Worm (Caenorhabditis elegans) whole organism, L3 larva: Measurements from ENCODE around the gene Y47D7A.9.

Experiments used
- ZK546.5 ChIP-seq: sonication (generic microtip); optimal IDR thresholded peaks from 2 replicates; lab custom pipeline; 2017; ENCODE audit warnings: missing biosample characterization, missing genetic modification characterization
- aly-2 ChIP-seq: fragments of 150-350 bp; optimal IDR thresholded peaks from 2 replicates; lab custom pipeline; 2014; ENCODE audit warnings: missing biosample characterization, missing genetic modification characterization
- ama-1 ChIP-seq: fragments of 150-350 bp; optimal IDR thresholded peaks from 2 replicates; lab custom pipeline; 2018
- ceh-82 ChIP-seq: fragments of 150-350 bp; optimal IDR thresholded peaks from 2 replicates; lab custom pipeline; 2014; ENCODE audit warnings: missing biosample characterization, missing genetic modification characterization
- ceh-9 ChIP-seq: sonication (generic microtip); optimal IDR thresholded peaks from 2 replicates; lab custom pipeline; 2018; ENCODE audit warnings: missing biosample characterization, missing genetic modification characterization
- daf-12 ChIP-seq: fragments of 150-350 bp; optimal IDR thresholded peaks from 2 replicates; lab custom pipeline; 2014; ENCODE audit warnings: missing biosample characterization, missing genetic modification reagents, missing genetic modification characterization
- egl-27 ChIP-seq: sonication (generic microtip); optimal IDR thresholded peaks from 4 replicates; lab custom pipeline; 2017; ENCODE audit warnings: missing biosample characterization, missing genetic modification reagents, missing genetic modification characterization
- egl-5 ChIP-seq: fragments of 150-350 bp; optimal IDR thresholded peaks from 2 replicates; lab custom pipeline; 2017; ENCODE audit warnings: missing biosample characterization, missing genetic modification reagents, missing genetic modification characterization, inconsistent platforms
- elt-1 ChIP-seq: fragments of 150-350 bp; optimal IDR thresholded peaks from 2 replicates; lab custom pipeline; 2014; ENCODE audit warnings: missing biosample characterization, missing genetic modification characterization
- elt-2 ChIP-seq: sonication (generic microtip); optimal IDR thresholded peaks from 2 replicates; lab custom pipeline; 2016; ENCODE audit warnings: missing genetic modification reagents, mild to moderate bottlenecking, missing genetic modification characterization, missing compliant biosample characterization
- elt-3 ChIP-seq, 3 experiments: fragments of 150-350 bp in 1 of 3; sonication (generic microtip) in 2 of 3; optimal IDR thresholded peaks; 2 replicates in 2 of 3; 4 replicates in 1 of 3; lab custom pipeline; 2014 to 2017; ENCODE audit warnings: missing biosample characterization in 3 of 3, missing genetic modification characterization in 3 of 3
- fkh-10 ChIP-seq: sonication (generic microtip); optimal IDR thresholded peaks from 2 replicates; lab custom pipeline; 2017; ENCODE audit warnings: missing biosample characterization, missing genetic modification reagents, missing genetic modification characterization
- fkh-2 ChIP-seq: fragments of 150-350 bp; optimal IDR thresholded peaks from 2 replicates; lab custom pipeline; 2014; ENCODE audit warnings: missing biosample characterization, missing genetic modification reagents, missing genetic modification characterization
- fos-1 ChIP-seq: fragments of 150-350 bp; optimal IDR thresholded peaks from 2 replicates; lab custom pipeline; 2014; ENCODE audit warnings: missing biosample characterization, missing genetic modification characterization
- lin-15B ChIP-seq: fragments of 150-350 bp; optimal IDR thresholded peaks from 2 replicates; lab custom pipeline; 2014; ENCODE audit warnings: missing biosample characterization, missing genetic modification characterization
- lin-39 ChIP-seq: fragments of 150-350 bp; optimal IDR thresholded peaks from 2 replicates; lab custom pipeline; 2018; ENCODE audit warnings: missing biosample characterization, missing genetic modification reagents, missing genetic modification characterization
- lsy-12 ChIP-seq: sonication (generic microtip); optimal IDR thresholded peaks from 2 replicates; lab custom pipeline; 2016; ENCODE audit warnings: mild to moderate bottlenecking, missing genetic modification characterization, missing compliant biosample characterization
- mdl-1 ChIP-seq: fragments of 150-350 bp; optimal IDR thresholded peaks from 2 replicates; lab custom pipeline; 2014; ENCODE audit warnings: missing biosample characterization, missing genetic modification characterization
- nfya-1 ChIP-seq: sonication (generic microtip); optimal IDR thresholded peaks from 2 replicates; lab custom pipeline; 2017; ENCODE audit warnings: missing genetic modification characterization, mild to moderate bottlenecking, missing compliant biosample characterization, antibody characterized with exemption, moderate library complexity; ENCODE audit not compliant: insufficient read depth
- nhr-11 ChIP-seq: fragments of 150-350 bp; optimal IDR thresholded peaks from 2 replicates; lab custom pipeline; 2014; ENCODE audit warnings: missing biosample characterization, missing genetic modification characterization
- nhr-12 ChIP-seq: fragments of 150-350 bp; optimal IDR thresholded peaks from 2 replicates; lab custom pipeline; 2014; ENCODE audit warnings: missing biosample characterization, missing genetic modification characterization
- nhr-23 ChIP-seq: fragments of 150-350 bp; optimal IDR thresholded peaks from 2 replicates; lab custom pipeline; 2014; ENCODE audit warnings: missing biosample characterization, missing genetic modification reagents, missing genetic modification characterization
- nhr-237 ChIP-seq: fragments of 150-350 bp; optimal IDR thresholded peaks from 2 replicates; lab custom pipeline; 2014; ENCODE audit warnings: missing biosample characterization, missing genetic modification characterization
- nhr-28 ChIP-seq: fragments of 150-350 bp; optimal IDR thresholded peaks from 2 replicates; lab custom pipeline; 2014; ENCODE audit warnings: missing biosample characterization, missing genetic modification characterization
- nhr-43 ChIP-seq: sonication (generic microtip); optimal IDR thresholded peaks from 2 replicates; lab custom pipeline; 2016; ENCODE audit warnings: mild to moderate bottlenecking, missing genetic modification characterization, missing compliant biosample characterization; ENCODE audit not compliant: poor library complexity, severe bottlenecking
- nhr-67 ChIP-seq: fragments of 150-350 bp; optimal IDR thresholded peaks from 2 replicates; lab custom pipeline; 2014; ENCODE audit warnings: missing biosample characterization, missing genetic modification characterization
- nhr-76 ChIP-seq: fragments of 150-350 bp; sonication (generic microtip); optimal IDR thresholded peaks from 5 replicates; lab custom pipeline; 2014; ENCODE audit warnings: missing biosample characterization, missing genetic modification characterization
- nhr-77 ChIP-seq: fragments of 150-350 bp; optimal IDR thresholded peaks from 2 replicates; lab custom pipeline; 2014; ENCODE audit warnings: missing biosample characterization, missing genetic modification characterization
- pha-4 ChIP-seq: fragments of 150-350 bp; optimal IDR thresholded peaks from 2 replicates; lab custom pipeline; 2014; ENCODE audit warnings: missing biosample characterization, missing genetic modification reagents, missing genetic modification characterization
- snpc-4 ChIP-seq: fragments of 150-350 bp; optimal IDR thresholded peaks from 2 replicates; lab custom pipeline; 2014; ENCODE audit warnings: missing biosample characterization, missing genetic modification characterization
- unc-62 ChIP-seq: fragments of 150-350 bp; sonication (generic microtip); optimal IDR thresholded peaks from 4 replicates; lab custom pipeline; 2014; ENCODE audit warnings: missing biosample characterization, missing genetic modification reagents, missing genetic modification characterization
- zag-1 ChIP-seq: fragments of 150-350 bp; optimal IDR thresholded peaks from 2 replicates; lab custom pipeline; 2014; ENCODE audit warnings: missing biosample characterization, missing genetic modification characterization
- ztf-11 ChIP-seq: fragments of 150-350 bp; optimal IDR thresholded peaks from 2 replicates; lab custom pipeline; 2014; ENCODE audit warnings: missing biosample characterization, missing genetic modification characterization

Gene Y47D7A.9

ce11 chrV:4401865-4402264 is 21.9 kb downstream of the Y47D7A.9 start, which contains the start of gene F13A2.5:
F13A2.5 (minus strand) TSS chrV:4401965.
- TF ChIP-seq ZK546.5 (tag; lab: Kevin White, UChicago), result no peak
- TF ChIP-seq fos-1, result no peak
- TF ChIP-seq ceh-9 (tag; lab: Kevin White, UChicago), result no peak
- no peak for TF ChIP-seq lin-39 (tag; lab: Kevin White, UChicago)
- TF ChIP-seq lin-15B (tag; lab: Kevin White, UChicago), result no peak
- TF ChIP-seq nhr-237, result no peak
- TF ChIP-seq ztf-11 (tag; lab: Kevin White, UChicago), result no peak
- no peak for TF ChIP-seq elt-1
- no peak for TF ChIP-seq zag-1 (tag; lab: Kevin White, UChicago)
- no peak for TF ChIP-seq nhr-28 (tag; lab: Kevin White, UChicago)
- TF ChIP-seq snpc-4 (tag; lab: Kevin White, UChicago), result no peak
- TF ChIP-seq lsy-12 (tag; lab: Kevin White, UChicago), result no peak
- no peak for TF ChIP-seq pha-4
- no peak for TF ChIP-seq elt-2 (tag; lab: Kevin White, UChicago)
- TF ChIP-seq, all 47 proteins: peak for 0

ce11 chrV:4400118-4400517 is 23.6 kb downstream of the Y47D7A.9 start, which contains the start of gene F13A2.4:
F13A2.4 (minus strand) TSS chrV:4400218.
- TF ChIP-seq ceh-9 (tag; lab: Kevin White, UChicago) (no peak), fos-1 (no peak), nfya-1 (no peak), nhr-237 (no peak)

- TF ChIP-seq fkh-10 (GFP tag; lab: Kevin White, UChicago) (no peak), elt-3 (tag; optimal IDR thresholded peaks at IDR 0.05; lab: Kevin White, UChicago) (no peak), nhr-77 (tag; lab: Kevin White, UChicago) (no peak), aly-2 (no peak)
Measured at ce11 chrV:4398884-4399283, 24.9 kb downstream of the Y47D7A.9 start.

ce11 chrV:4398127-4398526 is 25.6 kb downstream of the Y47D7A.9 start:
- no peak for TF ChIP-seq ama-1 (lab: Kevin White, UChicago)
- TF ChIP-seq fkh-2 (tag; lab: Kevin White, UChicago), result no peak
- TF ChIP-seq nhr-11 (tag; lab: Kevin White, UChicago), result no peak
- no peak for TF ChIP-seq unc-62 (GFP tag; lab: Kevin White, UChicago)
- no peak for TF ChIP-seq zag-1 (tag; lab: Kevin White, UChicago)
- TF ChIP-seq, all 47 proteins: peak for 0

ce11 chrV:4396257-4396656 is 27.5 kb downstream of the Y47D7A.9 start, which contains the start of gene F13A2.3:
F13A2.3 (minus strand) TSS chrV:4396357.
- TF ChIP-seq egl-5 (tag; lab: Kevin White, UChicago) (no peak), ceh-9 (tag; lab: Kevin White, UChicago) (no peak), nhr-76 (tag; lab: Kevin White, UChicago) (no peak), nhr-67 (tag; lab: Kevin White, UChicago) (no peak), pha-4 (no peak), ceh-82 (tag; lab: Kevin White, UChicago) (no peak), egl-27 (tag; lab: Kevin White, UChicago) (no peak), zag-1 (tag; lab: Kevin White, UChicago) (no peak), snpc-4 (tag; lab: Kevin White, UChicago) (no peak), nhr-23 (tag; lab: Kevin White, UChicago) (no peak), mdl-1 (no peak), nhr-12 (no peak), nhr-77 (tag; lab: Kevin White, UChicago) (no peak), nhr-237 (no peak)

ce11 chrV:4387916-4388315 is 35.8 kb downstream of the Y47D7A.9 start:
- no peak for TF ChIP-seq fos-1
- no peak for TF ChIP-seq daf-12 (tag; lab: Kevin White, UChicago)
- TF ChIP-seq lsy-12 (tag; lab: Kevin White, UChicago), result no peak
- TF ChIP-seq ceh-9 (tag; lab: Kevin White, UChicago), result no peak
- no peak for TF ChIP-seq nhr-43 (tag; lab: Kevin White, UChicago)
- peak; percentile 93 for TF ChIP-seq nfya-1
- TF ChIP-seq, all 47 proteins: peak for 1
